Fruit fly (Drosophila melanogaster): Measurements from ENCODE around the gene CG17321.

The CG17321 gene

DNA sequence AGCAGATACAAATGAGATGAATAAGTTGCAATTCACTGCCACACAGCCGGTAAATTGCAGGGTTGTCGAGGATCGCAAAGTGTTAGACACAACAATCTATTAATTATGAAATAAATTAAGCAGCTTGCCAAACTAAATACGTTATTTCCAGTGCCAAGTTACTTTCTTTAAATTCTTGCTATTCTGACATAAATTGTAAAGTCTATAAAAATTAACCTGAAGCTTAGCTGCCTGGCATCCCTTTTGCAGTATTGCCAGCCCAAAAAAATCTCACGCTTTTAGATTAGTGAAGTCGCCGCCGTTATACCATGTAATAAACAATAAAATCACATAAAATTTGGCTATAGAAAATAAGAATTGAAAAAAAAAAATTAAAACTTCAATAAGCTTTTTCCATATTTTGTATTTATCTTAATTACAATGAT lies 12.7 kb downstream of the CG17321 start (continued):
- peak; percentile 83 for TF ChIP-seq GATAd (GFP tag; optimal IDR thresholded peaks at IDR 0.05)
- TF ChIP-seq Dif (GFP tag; optimal IDR thresholded peaks at IDR 0.05; ENCODE audit: partially characterized antibody) = no peak
- TF ChIP-seq jim (GFP tag; optimal IDR thresholded peaks at IDR 0.05) = no peak
- no peak for TF ChIP-seq Myc (optimal IDR thresholded peaks at IDR 0.05)
- TF ChIP-seq foxo (GFP tag; optimal IDR thresholded peaks at IDR 0.05) = peak; percentile 93 to 98
- peak; percentile 98 for TF ChIP-seq rgr (GFP tag; optimal IDR thresholded peaks at IDR 0.05)
- peak; percentile 89 for TF ChIP-seq dsf (GFP tag; optimal IDR thresholded peaks at IDR 0.05; ENCODE audit: borderline replicate concordance)
- TF ChIP-seq Dfd (GFP tag; optimal IDR thresholded peaks at IDR 0.05) = peak; percentile 49

DNA sequence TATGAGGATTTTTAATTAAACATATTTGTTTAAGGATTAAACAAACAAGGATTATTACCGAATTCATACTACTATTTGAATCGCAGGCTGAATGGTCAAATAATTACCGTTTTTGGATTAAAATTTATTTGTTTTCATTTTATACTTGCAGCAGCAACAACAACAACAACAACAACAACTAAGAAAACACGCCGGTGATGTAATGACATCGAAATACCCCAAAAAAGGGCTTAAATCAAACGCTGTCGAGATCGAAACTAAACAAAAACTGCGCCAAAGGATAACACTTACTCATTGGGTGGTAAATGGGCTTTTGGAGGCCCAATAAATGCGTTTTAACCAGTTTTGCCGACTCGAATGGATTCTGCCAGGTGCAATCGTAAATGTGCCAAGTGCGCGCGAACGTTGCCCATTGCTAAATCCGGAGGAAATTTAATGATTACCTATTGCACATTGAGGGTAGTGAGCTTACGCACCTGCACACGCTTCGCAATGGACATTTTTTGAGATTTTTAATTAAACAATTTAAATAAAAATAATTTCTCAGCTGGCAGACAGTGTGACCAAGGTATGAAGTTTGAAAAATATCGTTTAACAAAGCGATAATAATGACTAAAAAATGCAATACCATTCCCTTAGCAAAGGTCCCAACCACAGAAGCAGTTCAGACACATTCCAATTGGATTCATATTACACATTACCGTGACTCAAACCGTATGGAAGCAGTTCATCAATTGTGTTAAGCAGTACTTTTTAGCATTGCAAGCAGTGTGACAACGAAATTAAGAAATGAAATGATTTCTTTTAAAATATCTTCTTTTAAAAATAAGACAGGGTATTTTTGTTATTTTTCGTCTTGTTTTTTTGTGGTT lies 13.9 kb downstream of the CG17321 start, which contains the start of the genes CG10602 and mRpL13:
Gene CG10602, minus strand, starts transcription at position 588 of the 872 bp plus-strand sequence.
Gene mRpL13, minus strand, starts transcription at position 588 of the 872 bp plus-strand sequence.
- TF ChIP-seq Hnf4 (GFP tag; optimal IDR thresholded peaks at IDR 0.05) (peak; percentile 33), Dif (GFP tag; optimal IDR thresholded peaks at IDR 0.05; ENCODE audit: partially characterized antibody) (peak; percentile 43), CrebA (GFP tag; optimal IDR thresholded peaks at IDR 0.05; ENCODE audit: borderline replicate concordance) (no peak), N (GFP tag; optimal IDR thresholded peaks at IDR 0.05) (peak; percentile 68), Myc (optimal IDR thresholded peaks at IDR 0.05) (peak; percentile 52), Hr78 (GFP tag; optimal IDR thresholded peaks at IDR 0.05) (peak; percentile 8), jim (GFP tag; optimal IDR thresholded peaks at IDR 0.05) (no peak), sv (GFP tag; optimal IDR thresholded peaks at IDR 0.05) (no peak)

DNA sequence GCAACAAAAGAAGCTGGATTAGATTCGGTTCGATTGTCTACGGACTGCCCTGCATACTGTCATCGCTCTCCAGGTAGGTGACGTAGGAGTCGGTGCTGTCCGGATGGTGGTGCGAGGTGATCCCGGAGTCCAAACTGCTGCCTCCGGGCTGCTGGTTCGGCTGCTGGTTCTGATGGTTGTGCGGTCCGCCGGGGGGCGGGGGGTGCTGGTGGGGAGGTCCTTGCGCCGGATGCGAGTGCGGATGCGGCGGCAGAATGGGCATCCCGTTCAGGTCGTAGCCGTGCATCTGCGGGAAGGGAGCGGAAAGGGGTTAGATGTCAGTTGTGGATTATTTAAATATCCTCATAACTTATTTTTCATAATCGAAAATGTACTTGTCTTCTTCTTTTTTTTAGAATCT lies 15.9 kb downstream of the CG17321 start:
- TF ChIP-seq Dfd (GFP tag; optimal IDR thresholded peaks at IDR 0.05) (peak; percentile 98), dsf (GFP tag; optimal IDR thresholded peaks at IDR 0.05; ENCODE audit: borderline replicate concordance) (no peak)

DNA sequence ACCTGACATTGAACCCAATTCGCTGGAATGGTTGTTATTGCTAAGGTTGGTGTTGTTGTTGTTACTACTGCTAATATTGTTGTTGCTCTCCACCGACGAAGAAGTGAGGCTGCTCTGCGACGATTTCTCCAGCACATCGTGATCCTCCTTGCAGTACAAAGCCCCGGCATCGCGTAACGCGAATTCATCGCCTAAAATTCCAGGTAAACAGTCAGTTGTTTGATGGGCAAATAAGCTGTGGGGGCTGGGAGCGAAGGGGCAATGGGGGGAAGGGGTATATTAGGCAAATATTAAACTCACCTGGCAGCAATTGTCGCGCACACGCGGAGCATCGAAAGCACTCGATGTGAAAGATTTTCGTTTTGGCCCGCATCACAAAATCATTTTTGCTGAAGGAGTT lies 19.1 kb downstream of the CG17321 start:
- TF ChIP-seq Abd-B (GFP tag; optimal IDR thresholded peaks at IDR 0.05) (no peak), fru (GFP tag; optimal IDR thresholded peaks at IDR 0.05) (no peak), N (GFP tag; optimal IDR thresholded peaks at IDR 0.05) (no peak), rgr (GFP tag; optimal IDR thresholded peaks at IDR 0.05) (peak; percentile 55), Dfd (GFP tag; optimal IDR thresholded peaks at IDR 0.05) (no peak), usp (GFP tag; optimal IDR thresholded peaks at IDR 0.05) (no peak), lola (GFP tag; optimal IDR thresholded peaks at IDR 0.05) (no peak), GATAd (GFP tag; optimal IDR thresholded peaks at IDR 0.05) (no peak), dl (GFP tag; optimal IDR thresholded peaks at IDR 0.05; ENCODE audit: insufficient read depth in 1 of 2, partially characterized antibody in 2 of 2) (no peak), Rel (GFP tag; optimal IDR thresholded peaks at IDR 0.05) (no peak), Rel (tag; optimal IDR thresholded peaks at IDR 0.05) (no peak), Hr83 (GFP tag; optimal IDR thresholded peaks at IDR 0.05; ENCODE audit: poor library complexity, severe bottlenecking) (peak; percentile 78), tai (GFP tag; optimal IDR thresholded peaks at IDR 0.05) (no peak), Jra (GFP tag; optimal IDR thresholded peaks at IDR 0.05) (no peak), Hnf4 (GFP tag; optimal IDR thresholded peaks at IDR 0.05) (no peak), OdsH (GFP tag; optimal IDR thresholded peaks at IDR 0.05) (peak; percentile 40), CG9705 (GFP tag; optimal IDR thresholded peaks at IDR 0.05) (peak; percentile 21), br (GFP tag; optimal IDR thresholded peaks at IDR 0.05) (no peak), Hr78 (GFP tag; optimal IDR thresholded peaks at IDR 0.05) (no peak), Mio (GFP tag; optimal IDR thresholded peaks at IDR 0.05) (no peak), Dif (GFP tag; optimal IDR thresholded peaks at IDR 0.05; ENCODE audit: partially characterized antibody) (no peak), Vsx2 (GFP tag; optimal IDR thresholded peaks at IDR 0.05; ENCODE audit: partially characterized antibody) (no peak), ey (GFP tag; optimal IDR thresholded peaks at IDR 0.05) (no peak), dmrt93B (GFP tag; optimal IDR thresholded peaks at IDR 0.05) (peak; percentile 43), CrebA (GFP tag; optimal IDR thresholded peaks at IDR 0.05; ENCODE audit: borderline replicate concordance) (no peak), sv (GFP tag; optimal IDR thresholded peaks at IDR 0.05) (no peak), psq (GFP tag; optimal IDR thresholded peaks at IDR 0.05) (peak; percentile 4), sage (GFP tag; optimal IDR thresholded peaks at IDR 0.05) (no peak), jim (GFP tag; optimal IDR thresholded peaks at IDR 0.05) (no peak), brk (GFP tag; optimal IDR thresholded peaks at IDR 0.05) (no peak), foxo (GFP tag; optimal IDR thresholded peaks at IDR 0.05) (peak in 1 of 2 experiments; percentile 40), dsf (GFP tag; optimal IDR thresholded peaks at IDR 0.05; ENCODE audit: borderline replicate concordance) (no peak), HLH106 (tag; optimal IDR thresholded peaks at IDR 0.05) (peak; percentile 16), Sp1 (GFP tag; optimal IDR thresholded peaks at IDR 0.05) (no peak), pan (optimal IDR thresholded peaks at IDR 0.05) (no peak), Myc (optimal IDR thresholded peaks at IDR 0.05) (no peak), h (GFP tag; optimal IDR thresholded peaks at IDR 0.05) (peak; percentile 40), CG32264 (GFP tag; optimal IDR thresholded peaks at IDR 0.05) (no peak), woc (GFP tag; optimal IDR thresholded peaks at IDR 0.05) (no peak)
